Worm (Caenorhabditis elegans) whole organism, L4 larva: Measurements from ENCODE around the gene acy-4.

ENCODE experiments used
- attf-4 ChIP-seq: sonication (generic microtip); optimal IDR thresholded peaks from 3 replicates; lab custom pipeline; 2017; ENCODE audit warnings: missing biosample characterization, missing genetic modification characterization
- ceh-20 ChIP-seq: fragments of 200-800 bp; sonication (Bioruptor generic); IDR thresholded peaks from 2 replicates; pipeline ENCODE4 v1.3.6; 2022; ENCODE audit warnings: missing genetic modification reagents, missing genetic modification characterization, missing compliant biosample characterization
- ceh-28 ChIP-seq: fragments of 150-350 bp; optimal IDR thresholded peaks from 2 replicates; lab custom pipeline; 2014; ENCODE audit warnings: missing biosample characterization, missing genetic modification reagents, missing genetic modification characterization
- ceh-32 ChIP-seq: sonication (generic microtip); optimal IDR thresholded peaks from 2 replicates; lab custom pipeline; 2016; ENCODE audit warnings: mild to moderate bottlenecking, missing genetic modification characterization, missing compliant biosample characterization; ENCODE audit not compliant: poor library complexity
- ceh-44 ChIP-seq: fragments of 200-800 bp; sonication (Bioruptor generic); IDR thresholded peaks from 2 replicates; pipeline ENCODE4 v1.3.6; 2022; ENCODE audit warnings: missing genetic modification reagents, missing genetic modification characterization, missing compliant biosample characterization
- ces-1 ChIP-seq: fragments of 150-350 bp; sonication (generic microtip); optimal IDR thresholded peaks from 4 replicates; lab custom pipeline; 2014; ENCODE audit warnings: missing biosample characterization, missing genetic modification reagents, missing genetic modification characterization
- daf-16 ChIP-seq, 3 experiments: sonication (generic microtip); optimal IDR thresholded peaks; 2 replicates each; lab custom pipeline; 2016 to 2017; ENCODE audit warnings: missing genetic modification characterization in 3 of 3, missing genetic modification reagents in 3 of 3, mild to moderate bottlenecking in 2 of 3, missing compliant biosample characterization in 2 of 3, missing biosample characterization in 1 of 3, moderate library complexity in 1 of 3
- dmd-6 ChIP-seq: fragments of 200-800 bp; sonication (Bioruptor generic); IDR thresholded peaks from 2 replicates; pipeline ENCODE4 v1.3.6; 2022; ENCODE audit warnings: missing genetic modification reagents, missing genetic modification characterization, missing compliant biosample characterization
- dpl-1 ChIP-seq: fragments of 150-350 bp; optimal IDR thresholded peaks from 2 replicates; lab custom pipeline; 2014; ENCODE audit warnings: missing biosample characterization, missing genetic modification reagents, missing genetic modification characterization
- dve-1 ChIP-seq: sonication (generic microtip); optimal IDR thresholded peaks from 2 replicates; lab custom pipeline; 2017; ENCODE audit warnings: antibody characterized with exemption, mild to moderate bottlenecking, missing genetic modification characterization, missing compliant biosample characterization; ENCODE audit not compliant: insufficient read depth
- gei-8 ChIP-seq: fragments of 200-800 bp; sonication (Bioruptor generic); optimal IDR thresholded peaks from 2 replicates; lab custom pipeline; 2018; ENCODE audit warnings: mild to moderate bottlenecking, missing genetic modification characterization, missing compliant biosample characterization
- hlh-11 ChIP-seq: fragments of 200-800 bp; sonication (Bioruptor generic); optimal IDR thresholded peaks from 2 replicates; lab custom pipeline; 2018; ENCODE audit warnings: mild to moderate bottlenecking, missing genetic modification characterization, missing compliant biosample characterization
- lin-29 ChIP-seq: fragments of 200-800 bp; sonication (Bioruptor generic); IDR thresholded peaks from 2 replicates; pipeline ENCODE4 v1.3.6; 2022; ENCODE audit warnings: missing genetic modification reagents, missing genetic modification characterization, missing compliant biosample characterization
- lin-38 ChIP-seq: fragments of 200-800 bp; sonication (Bioruptor generic); IDR thresholded peaks from 2 replicates; pipeline ENCODE4 v1.3.6; 2022; ENCODE audit warnings: missing genetic modification reagents, missing genetic modification characterization, missing compliant biosample characterization
- lin-39 ChIP-seq: fragments of 150-350 bp; optimal IDR thresholded peaks from 2 replicates; lab custom pipeline; 2014; ENCODE audit warnings: missing biosample characterization, missing genetic modification reagents, missing genetic modification characterization
- lir-3 ChIP-seq: sonication (generic microtip); optimal IDR thresholded peaks from 2 replicates; lab custom pipeline; 2016; ENCODE audit warnings: mild to moderate bottlenecking, missing genetic modification characterization, missing compliant biosample characterization
- lsy-2 ChIP-seq, 2 experiments: fragments of 150-350 bp in 1 of 2; sonication (generic microtip) in 1 of 2; optimal IDR thresholded peaks; 2 replicates each; lab custom pipeline; 2014 to 2017; ENCODE audit warnings: missing biosample characterization in 2 of 2, missing genetic modification characterization in 2 of 2
- madf-5 ChIP-seq, 2 experiments: fragments of 200-800 bp; sonication (Bioruptor generic); IDR thresholded peaks; 2 replicates each; pipeline ENCODE4 v1.3.6; 2022; ENCODE audit warnings: missing compliant biosample characterization in 2 of 2, missing genetic modification characterization in 2 of 2
- mdl-1 ChIP-seq, 2 experiments: fragments of 150-350 bp in 1 of 2; sonication (generic microtip) in 1 of 2; optimal IDR thresholded peaks; 2 replicates each; lab custom pipeline; 2014 to 2017; ENCODE audit warnings: missing biosample characterization in 2 of 2, missing genetic modification characterization in 2 of 2
- mep-1 ChIP-seq: fragments of 150-350 bp; sonication (generic microtip); optimal IDR thresholded peaks from 3 replicates; lab custom pipeline; 2014; ENCODE audit warnings: missing biosample characterization, missing genetic modification characterization
- nhr-28 ChIP-seq: fragments of 150-350 bp; optimal IDR thresholded peaks from 2 replicates; lab custom pipeline; 2014; ENCODE audit warnings: missing biosample characterization, missing genetic modification characterization
- nhr-48 ChIP-seq: sonication (generic microtip); optimal IDR thresholded peaks from 2 replicates; lab custom pipeline; 2016; ENCODE audit warnings: mild to moderate bottlenecking, missing genetic modification characterization, missing compliant biosample characterization
- nhr-6 ChIP-seq: fragments of 150-350 bp; optimal IDR thresholded peaks from 2 replicates; lab custom pipeline; 2014; ENCODE audit warnings: missing biosample characterization, missing genetic modification characterization
- nhr-77 ChIP-seq: fragments of 150-350 bp; optimal IDR thresholded peaks from 2 replicates; lab custom pipeline; 2014; ENCODE audit warnings: missing biosample characterization, missing genetic modification characterization
- php-3 ChIP-seq: fragments of 200-800 bp; sonication (Bioruptor generic); IDR thresholded peaks from 2 replicates; pipeline ENCODE4 v1.3.6; 2022; ENCODE audit warnings: missing genetic modification reagents, missing genetic modification characterization, missing compliant biosample characterization
- rbr-2 ChIP-seq: sonication (generic microtip); optimal IDR thresholded peaks from 2 replicates; lab custom pipeline; 2016; ENCODE audit warnings: missing genotype, missing genetic modification characterization, missing compliant biosample characterization
- saeg-2 ChIP-seq: fragments of 200-800 bp; sonication (Bioruptor generic); IDR thresholded peaks from 2 replicates; pipeline ENCODE4 v1.3.6; 2022; ENCODE audit warnings: missing genetic modification reagents, missing genetic modification characterization, missing compliant biosample characterization
- snpc-4 ChIP-seq: fragments of 150-350 bp; optimal IDR thresholded peaks from 2 replicates; lab custom pipeline; 2014; ENCODE audit warnings: missing biosample characterization, missing genetic modification characterization
- spr-3 ChIP-seq: fragments of 200-800 bp; sonication (Bioruptor generic); optimal IDR thresholded peaks from 2 replicates; lab custom pipeline; 2018; ENCODE audit warnings: mild to moderate bottlenecking, missing genetic modification characterization, missing compliant biosample characterization
- tra-1 ChIP-seq: fragments of 200-800 bp; sonication (Bioruptor generic); IDR thresholded peaks from 2 replicates; pipeline ENCODE4 v1.3.6; 2022; ENCODE audit warnings: missing genetic modification reagents, missing genetic modification characterization, missing compliant biosample characterization
- unc-130 ChIP-seq: sonication (generic microtip); optimal IDR thresholded peaks from 2 replicates; lab custom pipeline; 2016; ENCODE audit warnings: missing genetic modification reagents, missing genetic modification characterization, missing compliant biosample characterization
- unc-39 ChIP-seq: sonication (generic microtip); optimal IDR thresholded peaks from 2 replicates; lab custom pipeline; 2017; ENCODE audit warnings: missing biosample characterization, missing genetic modification characterization
- unc-62 ChIP-seq, 3 experiments: fragments of 150-350 bp in 1 of 3; sonication (generic microtip); optimal IDR thresholded peaks in 2 of 3; peaks in 1 of 3; 1 replicate in 1 of 3; 2 replicates in 2 of 3; lab custom pipeline; 2014 to 2017; ENCODE audit warnings: missing biosample characterization in 3 of 3, missing genetic modification characterization in 3 of 3, missing genetic modification reagents in 3 of 3, missing genotype in 1 of 3
- zag-1 ChIP-seq: fragments of 150-350 bp; optimal IDR thresholded peaks from 2 replicates; lab custom pipeline; 2014; ENCODE audit warnings: missing biosample characterization, missing genetic modification characterization
- zfp-2 ChIP-seq: sonication (generic microtip); optimal IDR thresholded peaks from 2 replicates; lab custom pipeline; 2016; ENCODE audit warnings: mild to moderate bottlenecking, missing genetic modification characterization, missing compliant biosample characterization
- ztf-11 ChIP-seq: fragments of 150-350 bp; optimal IDR thresholded peaks from 2 replicates; lab custom pipeline; 2014; ENCODE audit warnings: missing biosample characterization, missing genetic modification characterization

Gene acy-4

DNA sequence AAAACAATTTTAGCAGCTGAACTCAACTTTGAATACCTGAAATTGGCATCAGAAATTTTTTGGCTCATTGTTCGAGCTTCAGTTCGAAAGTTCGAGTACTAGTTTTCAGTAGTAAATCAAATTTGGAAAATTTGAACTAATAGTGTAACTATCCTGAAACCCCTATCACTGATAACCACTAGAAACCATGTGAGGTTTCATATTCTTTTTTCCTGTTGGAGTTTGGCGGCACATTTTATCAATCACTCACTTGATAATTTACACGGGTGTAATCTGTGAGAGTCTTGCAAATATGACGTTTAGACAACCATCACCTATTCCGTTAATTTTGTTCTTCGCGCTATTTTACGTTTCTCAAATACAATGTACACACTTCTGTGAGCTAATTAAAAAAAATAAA lies 16.7 kb upstream of the acy-4 start, which contains the start of gene C14C11.4 (continued):
- TF ChIP-seq lir-3 (tag; lab: Kevin White, UChicago) (no peak), mep-1 (tag; lab: Kevin White, UChicago) (no peak), snpc-4 (tag; lab: Kevin White, UChicago) (no peak), lin-39 (tag; lab: Kevin White, UChicago) (no peak), ceh-32 (tag; lab: Kevin White, UChicago) (no peak), tra-1 (no peak), dpl-1 (GFP tag; lab: Kevin White, UChicago) (no peak), spr-3 (GFP tag; lab: Kevin White, UChicago) (no peak), ces-1 (GFP tag; lab: Kevin White, UChicago) (no peak), attf-4 (tag; lab: Kevin White, UChicago) (no peak)

- TF ChIP-seq ceh-28: no peak
- TF ChIP-seq hlh-11 (tag; lab: Kevin White, UChicago): no peak
- no peak for TF ChIP-seq ceh-20
- no peak for TF ChIP-seq php-3 (GFP tag; lab: Robert Waterston, UW)
- no peak for TF ChIP-seq rbr-2 (tag; lab: Kevin White, UChicago)
- no peak for TF ChIP-seq unc-130 (GFP tag; lab: Kevin White, UChicago)
- TF ChIP-seq unc-39 (tag; lab: Kevin White, UChicago): no peak
- no peak for TF ChIP-seq lin-38 (GFP tag; lab: Robert Waterston, UW)
- no peak for TF ChIP-seq zag-1 (tag; lab: Kevin White, UChicago)
- no peak for TF ChIP-seq nhr-77 (tag; lab: Kevin White, UChicago)
- TF ChIP-seq zfp-2 (tag; lab: Kevin White, UChicago): no peak
- TF ChIP-seq ceh-44: no peak
- no peak for TF ChIP-seq gei-8
- no peak for TF ChIP-seq mdl-1 (tag; optimal IDR thresholded peaks at IDR 0.05; lab: Kevin White, UChicago)
- no peak for TF ChIP-seq lin-29
- no peak for TF ChIP-seq nhr-48 (tag; lab: Kevin White, UChicago)
- no peak for TF ChIP-seq lsy-2 (tag; optimal IDR thresholded peaks at IDR 0.05; lab: Kevin White, UChicago)
- no peak for TF ChIP-seq saeg-2 (GFP tag; lab: Robert Waterston, UW)
- TF ChIP-seq, all 104 proteins: peak for 0
Observed at ce11 chrV:5644171-5644570, 13.5 kb upstream of the acy-4 start, which contains the start of gene srx-117. TSS of gene srx-117 (plus strand) at chrV:5644471.

DNA sequence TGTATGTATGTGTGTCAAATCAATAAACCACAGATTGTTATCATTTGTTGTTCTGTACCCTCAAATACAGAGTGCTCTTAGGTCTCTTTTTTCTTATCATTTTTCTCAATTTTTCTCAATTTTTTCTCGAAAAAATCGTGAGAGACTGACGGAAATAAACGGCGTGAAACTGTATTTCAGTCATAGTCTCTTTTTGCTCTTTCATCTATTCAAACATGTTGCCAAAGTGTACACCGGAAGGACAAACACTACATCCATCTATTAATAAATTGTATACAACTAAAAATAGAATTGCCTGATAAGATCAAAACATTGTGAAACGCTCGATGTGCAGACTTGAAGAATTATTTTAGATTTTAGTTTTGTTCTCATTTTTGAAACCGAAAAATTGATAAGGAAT lies 3.8 kb upstream of the acy-4 start:
- peak; percentile 6 for TF ChIP-seq nhr-6
- peak; percentile 28; the same call in 1 of the 2 replicates for TF ChIP-seq dmd-6 (GFP tag; lab: Robert Waterston, UW)
- no peak for TF ChIP-seq unc-62 (GFP tag; optimal IDR thresholded peaks at IDR 0.05 in 1 of 2; lab: Kevin White, UChicago)
- no peak for TF ChIP-seq unc-62 (tag; optimal IDR thresholded peaks at IDR 0.05; lab: Kevin White, UChicago)
- TF ChIP-seq madf-5 (GFP tag; IDR thresholded peaks at IDR 0.05; lab: Robert Waterston, UW): no peak
- peak; percentile 18 for TF ChIP-seq nhr-28
- peak; percentile 32 for TF ChIP-seq dve-1 (tag; lab: Kevin White, UChicago)
- no peak for TF ChIP-seq daf-16 (GFP tag; optimal IDR thresholded peaks at IDR 0.05; lab: Kevin White, UChicago)
- TF ChIP-seq daf-16 (tag; optimal IDR thresholded peaks at IDR 0.05; lab: Kevin White, UChicago): peak; percentile 66

DNA sequence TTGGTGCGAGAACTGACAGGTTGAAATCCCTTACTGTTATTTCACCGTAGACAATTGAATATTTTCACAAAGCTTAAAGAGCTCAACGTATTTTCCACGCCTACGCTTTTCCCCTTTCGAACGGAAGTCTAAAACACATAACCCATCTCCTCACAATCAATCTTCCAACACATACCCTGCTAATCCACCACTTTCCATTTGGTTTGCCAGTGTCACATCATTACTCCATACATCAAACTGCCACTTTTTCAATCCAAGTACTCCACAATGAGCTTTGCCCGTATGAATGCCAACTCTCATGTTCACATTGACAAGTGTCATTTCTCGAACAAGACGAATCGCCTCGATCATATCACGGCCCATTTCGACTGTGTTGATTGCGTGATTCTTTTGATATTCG lies 2.7 kb downstream of the acy-4 start:
- no peak for TF ChIP-seq ztf-11 (tag; lab: Kevin White, UChicago)
- TF ChIP-seq unc-62 (GFP tag; optimal IDR thresholded peaks at IDR 0.05 in 1 of 2; lab: Kevin White, UChicago): peak in 1 of 2 experiments; percentile 99
- no peak for TF ChIP-seq unc-62 (tag; optimal IDR thresholded peaks at IDR 0.05; lab: Kevin White, UChicago)
- peak; percentile 29; the same call in 1 of the 2 replicates for TF ChIP-seq ceh-20
- 0 out of 2 replicates have a peak, but pooled peaks have one; percentile 41 for TF ChIP-seq tra-1
